Worm (Caenorhabditis elegans) whole organism, late embryonic: ENCODE results near the gene mdt-6.

Source experiments
- ceh-9 ChIP-seq: sonication (generic microtip); optimal IDR thresholded peaks from 2 replicates; lab custom pipeline; 2016; ENCODE audit warnings: mild to moderate bottlenecking, missing genetic modification characterization, inconsistent platforms, missing compliant biosample characterization
- nfya-1 ChIP-seq: sonication (generic microtip); optimal IDR thresholded peaks from 2 replicates; lab custom pipeline; 2017; ENCODE audit warnings: missing genetic modification characterization, mild to moderate bottlenecking, missing compliant biosample characterization, antibody characterized with exemption, moderate library complexity
- pag-3 ChIP-seq: sonication (generic microtip); optimal IDR thresholded peaks from 2 replicates; lab custom pipeline; 2016; ENCODE audit warnings: missing compliant biosample characterization, missing genetic modification characterization, borderline replicate concordance
- pat-9 ChIP-seq: fragments of 200-800 bp; sonication (Bioruptor generic); optimal IDR thresholded peaks from 2 replicates; lab custom pipeline; 2018; ENCODE audit warnings: mild to moderate bottlenecking, missing genetic modification characterization, moderate library complexity, missing compliant biosample characterization
- ttx-3 ChIP-seq: sonication (generic microtip); optimal IDR thresholded peaks from 2 replicates; lab custom pipeline; 2016; ENCODE audit warnings: missing genetic modification reagents, missing genetic modification characterization, missing compliant biosample characterization

- no peak for TF ChIP-seq ttx-3 (tag; lab: Kevin White, UChicago)
- TF ChIP-seq ceh-9 (tag; lab: Kevin White, UChicago), result no peak
- no peak for TF ChIP-seq nfya-1 (tag; lab: Kevin White, UChicago)
- no peak for TF ChIP-seq pat-9 (tag; lab: Kevin White, UChicago)
- no peak for TF ChIP-seq pag-3 (tag; lab: Kevin White, UChicago)
Measured at ce11 chrV:7106499-7107152, 47.2 kb upstream of the mdt-6 start.
